Fruit fly (Drosophila melanogaster): ENCODE results near the gene CG32204.

CG32204 gene

DNA sequence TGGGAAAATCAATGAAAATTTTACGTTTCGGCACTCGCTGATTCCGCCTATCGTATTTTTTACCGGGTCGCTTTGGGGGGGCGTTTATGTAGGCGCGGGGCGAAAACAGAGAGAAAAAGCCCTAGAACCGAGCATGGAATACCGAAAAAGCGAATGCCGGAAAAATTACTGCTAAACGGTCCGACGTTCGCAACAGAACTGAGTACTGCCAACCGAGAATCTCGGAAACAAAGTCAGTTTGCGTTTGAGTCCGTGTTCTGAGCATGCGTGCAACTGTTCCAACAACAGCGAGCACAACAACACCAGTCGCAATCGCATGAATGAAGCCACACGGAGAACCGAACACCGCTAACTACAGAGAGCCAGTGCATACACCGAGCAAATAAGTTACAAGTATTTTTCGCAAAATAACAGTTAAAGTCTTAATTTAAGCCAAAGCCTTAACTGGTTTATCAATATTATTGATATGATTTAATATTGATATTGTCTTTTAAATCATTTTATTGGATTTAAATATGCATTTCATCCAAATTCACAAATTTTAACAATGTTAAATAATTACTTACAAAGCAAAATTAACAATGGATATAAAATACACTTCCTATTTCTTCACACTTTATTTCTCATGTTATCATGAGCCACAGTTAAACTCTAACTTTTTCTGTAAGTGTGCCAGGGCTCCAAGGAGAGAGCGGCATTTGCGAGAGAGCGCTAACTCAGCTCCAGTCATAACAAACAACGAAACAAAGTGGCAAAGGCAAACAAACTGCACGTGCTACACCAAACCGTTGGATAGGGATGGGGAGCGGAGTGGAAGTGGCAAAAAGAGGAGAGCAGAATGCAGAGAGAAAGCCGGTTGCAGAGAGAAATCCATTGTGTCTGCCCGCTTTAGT is 55.3 kb downstream of the CG32204 start, which contains the start of gene CG3961 (continued):
- no peak for TF ChIP-seq hkb (optimal IDR thresholded peaks at IDR 0.05)
- TF ChIP-seq hkb (GFP tag; IDR thresholded peaks at IDR 0.05), result peak; percentile 94
- peak; percentile 93 for TF ChIP-seq Drgx (GFP tag; IDR thresholded peaks at IDR 0.05)
- TF ChIP-seq CG14860 (GFP tag; IDR thresholded peaks at IDR 0.05; ENCODE audit: partially characterized antibody), result no peak
- TF ChIP-seq Oaz (GFP tag; IDR thresholded peaks at IDR 0.05), result peak; percentile 86; the same call in 1 of the 2 replicates
- TF ChIP-seq CG9817 (tag; optimal IDR thresholded peaks at IDR 0.05), result peak; percentile 91
- peak; percentile 75 for TF ChIP-seq jumu (GFP tag; optimal IDR thresholded peaks at IDR 0.05)
- peak; percentile 91 for TF ChIP-seq ro (GFP tag; IDR thresholded peaks at IDR 0.05)
- TF ChIP-seq CG32767 (GFP tag; IDR thresholded peaks at IDR 0.05), result peak; percentile 94
- peak; percentile 61 for TF ChIP-seq CG10321 (GFP tag; IDR thresholded peaks at IDR 0.05)
- peak; percentile 89 for TF ChIP-seq Nf-YC (tag; optimal IDR thresholded peaks at IDR 0.05)
- peak; percentile 93 for TF ChIP-seq CG5180 (GFP tag; optimal IDR thresholded peaks at IDR 0.05)
- TF ChIP-seq CG17829 (tag; optimal IDR thresholded peaks at IDR 0.05), result peak; percentile 99
- 0 out of 2 replicates have a peak, but pooled peaks have one; percentile 36 for TF ChIP-seq ham (GFP tag; IDR thresholded peaks at IDR 0.05)
- TF ChIP-seq nerfin-1 (tag; optimal IDR thresholded peaks at IDR 0.05), result peak; percentile 97
- TF ChIP-seq CG1792 (GFP tag; optimal IDR thresholded peaks at IDR 0.05), result peak; percentile 63
- peak; percentile 85 to 94 for TF ChIP-seq chif (GFP tag; optimal IDR thresholded peaks at IDR 0.05)
- peak; percentile 98 for TF ChIP-seq az2 (GFP tag; optimal IDR thresholded peaks at IDR 0.05)
- TF ChIP-seq kah (GFP tag; optimal IDR thresholded peaks at IDR 0.05), result peak; percentile 94
- peak; percentile 97 for TF ChIP-seq sqz (GFP tag; optimal IDR thresholded peaks at IDR 0.05)
- TF ChIP-seq exex (tag; optimal IDR thresholded peaks at IDR 0.05), result peak; percentile 76
- peak; percentile 97 for TF ChIP-seq CG11695 (GFP tag; IDR thresholded peaks at IDR 0.05)
- peak; percentile 98 for TF ChIP-seq CG4424 (GFP tag; optimal IDR thresholded peaks at IDR 0.05)
- TF ChIP-seq CG15696 (tag; optimal IDR thresholded peaks at IDR 0.05), result peak; percentile 94
- TF ChIP-seq cato (GFP tag; optimal IDR thresholded peaks at IDR 0.05; ENCODE audit: borderline replicate concordance), result peak; percentile 96
- TF ChIP-seq Ets65A (GFP tag), result peak; percentile 97
- TF ChIP-seq Doc3 (GFP tag; IDR thresholded peaks at IDR 0.05; ENCODE audit: partially characterized antibody), result no peak
- TF ChIP-seq Meics (GFP tag; optimal IDR thresholded peaks at IDR 0.05), result peak; percentile 95
- no peak for TF ChIP-seq knrl (GFP tag; IDR thresholded peaks at IDR 0.05; ENCODE audit: partially characterized antibody)
- peak; percentile 72 for TF ChIP-seq Sry-β (GFP tag; optimal IDR thresholded peaks at IDR 0.05)
- peak; percentile 94 for TF ChIP-seq kay (GFP tag; optimal IDR thresholded peaks at IDR 0.05)
- peak; percentile 49 for TF ChIP-seq yki (optimal IDR thresholded peaks at IDR 0.05)
- peak; percentile 99 for TF ChIP-seq gem (tag; optimal IDR thresholded peaks at IDR 0.05)
- TF ChIP-seq C15 (GFP tag; IDR thresholded peaks at IDR 0.05), result no peak; the same call in 2 of the 3 replicates
- TF ChIP-seq ems (GFP tag; optimal IDR thresholded peaks at IDR 0.05), result peak; percentile 86
- no peak for TF ChIP-seq CG1832 (GFP tag; optimal IDR thresholded peaks at IDR 0.05)
- peak; percentile 86 for TF ChIP-seq Mes4 (GFP tag; optimal IDR thresholded peaks at IDR 0.05)
- TF ChIP-seq tio (GFP tag; optimal IDR thresholded peaks at IDR 0.05), result peak; percentile 99
- peak; percentile 95 for TF ChIP-seq NfI (GFP tag; optimal IDR thresholded peaks at IDR 0.05)
- TF ChIP-seq grau (tag; optimal IDR thresholded peaks at IDR 0.05), result peak; percentile 98
- TF ChIP-seq MTF-1 (GFP tag; optimal IDR thresholded peaks at IDR 0.05; ENCODE audit: borderline replicate concordance), result peak; percentile 78
- TF ChIP-seq bsh (GFP tag; optimal IDR thresholded peaks at IDR 0.05), result peak; percentile 97 to 98
- peak; percentile 85 for TF ChIP-seq CG7357 (GFP tag; IDR thresholded peaks at IDR 0.05)
- TF ChIP-seq Ravus (GFP tag; IDR thresholded peaks at IDR 0.05), result peak; percentile 71
- peak; percentile 95 for TF ChIP-seq HmgZ (tag; optimal IDR thresholded peaks at IDR 0.05)
- peak; percentile 93 for TF ChIP-seq Dek (tag; optimal IDR thresholded peaks at IDR 0.05)
- peak; percentile 97 for TF ChIP-seq CG17359 (tag; optimal IDR thresholded peaks at IDR 0.05)
- TF ChIP-seq Six4 (GFP tag; optimal IDR thresholded peaks at IDR 0.05), result peak; percentile 96
- peak; percentile 81 for TF ChIP-seq NK7.1 (GFP tag; optimal IDR thresholded peaks at IDR 0.05)

Measured in whole organism, embryonic.